Fruit fly (Drosophila melanogaster) whole organism, embryonic: ENCODE measurements around the gene CG4364.

ENCODE experiments used
- BtbVII ChIP-seq: fragments of 200-800 bp; sonication (Bioruptor generic); optimal IDR thresholded peaks from 3 replicates; lab custom pipeline; 2017; ENCODE audit warnings: missing biosample characterization, mild to moderate bottlenecking, missing genetic modification characterization
- CG10147 ChIP-seq: fragments of 200-800 bp; sonication (Bioruptor generic); optimal IDR thresholded peaks from 2 replicates; lab custom pipeline; 2019; ENCODE audit warnings: missing biosample characterization, mild to moderate bottlenecking, missing genetic modification characterization, moderate library complexity
- CG10321 ChIP-seq: fragments of 200-800 bp; sonication (Bioruptor generic); IDR thresholded peaks from 2 replicates; pipeline ENCODE4 v1.3.6; 2022; ENCODE audit warnings: missing biosample characterization, missing genetic modification characterization
- CG10366 ChIP-seq: fragments of 200-800 bp; sonication (Bioruptor generic); IDR thresholded peaks from 2 replicates; pipeline ENCODE4 v1.3.6; 2022; ENCODE audit warnings: missing biosample characterization, missing genetic modification characterization
- CG10543 ChIP-seq: fragments of 200-800 bp; sonication (Bioruptor generic); optimal IDR thresholded peaks from 3 replicates; lab custom pipeline; 2017; ENCODE audit warnings: missing biosample characterization, mild to moderate bottlenecking, missing genetic modification characterization, moderate library complexity
- CG11398 ChIP-seq: fragments of 200-800 bp; sonication (Bioruptor generic); optimal IDR thresholded peaks from 2 replicates; lab custom pipeline; 2016; ENCODE audit warnings: missing biosample characterization, missing genetic modification characterization
- CG12071 ChIP-seq: fragments of 200-800 bp; sonication (Bioruptor generic); optimal IDR thresholded peaks from 3 replicates; lab custom pipeline; 2018; ENCODE audit warnings: missing biosample characterization, mild to moderate bottlenecking, missing genetic modification characterization
- CG12155 ChIP-seq: fragments of 200-800 bp; sonication (Bioruptor generic); optimal IDR thresholded peaks from 3 replicates; lab custom pipeline; 2016; ENCODE audit warnings: missing biosample characterization, missing genetic modification characterization
- CG14050 ChIP-seq: fragments of 200-800 bp; sonication (Bioruptor generic); IDR thresholded peaks from 3 replicates; pipeline ENCODE4 v1.3.6; 2022; ENCODE audit warnings: missing biosample characterization, missing genetic modification characterization
- CG14860 ChIP-seq: fragments of 200-800 bp; sonication (Bioruptor generic); IDR thresholded peaks from 3 replicates; pipeline ENCODE4 v1.3.6; 2022; ENCODE audit warnings: missing biosample characterization, missing genetic modification characterization; ENCODE audit not compliant: partially characterized antibody
- CG1647 ChIP-seq: fragments of 200-800 bp; sonication (Bioruptor generic); optimal IDR thresholded peaks from 3 replicates; lab custom pipeline; 2016; ENCODE audit warnings: missing biosample characterization, missing genetic modification characterization
- CG17385 ChIP-seq: fragments of 200-800 bp; sonication (Bioruptor generic); optimal IDR thresholded peaks from 3 replicates; lab custom pipeline; 2018; ENCODE audit warnings: missing biosample characterization, mild to moderate bottlenecking, missing genetic modification characterization
- CG17802 ChIP-seq: fragments of 200-800 bp; sonication (Bioruptor generic); optimal IDR thresholded peaks from 2 replicates; lab custom pipeline; 2018; ENCODE audit warnings: missing biosample characterization, mild to moderate bottlenecking, missing genetic modification characterization, moderate library complexity
- CG33213 ChIP-seq: fragments of 200-800 bp; sonication (Bioruptor generic); optimal IDR thresholded peaks from 3 replicates; lab custom pipeline; 2016; ENCODE audit warnings: missing biosample characterization, missing genetic modification characterization
- CG42726 ChIP-seq: fragments of 200-800 bp; sonication (Bioruptor generic); IDR thresholded peaks from 2 replicates; pipeline ENCODE4 v1.3.6; 2022; ENCODE audit warnings: missing biosample characterization, missing genetic modification characterization; ENCODE audit not compliant: partially characterized antibody
- CG7372 ChIP-seq: fragments of 200-800 bp; sonication (Bioruptor generic); IDR thresholded peaks from 2 replicates; pipeline ENCODE4 v1.3.6; 2022; ENCODE audit warnings: missing biosample characterization, missing genetic modification characterization
- CG7556 ChIP-seq: fragments of 200-800 bp; sonication (Bioruptor generic); optimal IDR thresholded peaks from 2 replicates; lab custom pipeline; 2017; ENCODE audit warnings: missing biosample characterization, mild to moderate bottlenecking, missing genetic modification characterization
- CG9437 ChIP-seq: fragments of 200-800 bp; sonication (Bioruptor generic); optimal IDR thresholded peaks from 2 replicates; lab custom pipeline; 2018; ENCODE audit warnings: missing biosample characterization, mild to moderate bottlenecking, missing genetic modification characterization
- CHES-1-like ChIP-seq: fragments of 200-800 bp; sonication (Bioruptor generic); optimal IDR thresholded peaks from 2 replicates; lab custom pipeline; 2016; ENCODE audit warnings: missing biosample characterization, missing genetic modification characterization
- Dbx ChIP-seq: fragments of 200-800 bp; sonication (Bioruptor generic); IDR thresholded peaks from 3 replicates; pipeline ENCODE4 v1.3.6; 2022; ENCODE audit warnings: missing biosample characterization, missing genetic modification characterization
- Deaf1 ChIP-seq: fragments of 200-800 bp; optimal IDR thresholded peaks from 3 replicates; lab custom pipeline; 2019; ENCODE audit warnings: missing biosample characterization, mild to moderate bottlenecking, missing genetic modification characterization, moderate library complexity
- Dip3 ChIP-seq: fragments of 200-800 bp; sonication (Bioruptor generic); optimal IDR thresholded peaks from 3 replicates; lab custom pipeline; 2016; ENCODE audit warnings: missing biosample characterization, missing genetic modification characterization
- Dref ChIP-seq: fragments of 200-800 bp; sonication (Bioruptor generic); IDR thresholded peaks from 2 replicates; pipeline ENCODE4 v1.3.6; 2022; ENCODE audit warnings: missing biosample characterization, missing genetic modification characterization
- Gsc ChIP-seq: fragments of 200-800 bp; sonication (Bioruptor generic); IDR thresholded peaks from 2 replicates; pipeline ENCODE4 v1.3.6; 2022; ENCODE audit warnings: missing biosample characterization, missing genetic modification characterization
- NC2α ChIP-seq: fragments of 200-800 bp; sonication (Bioruptor generic); optimal IDR thresholded peaks from 2 replicates; lab custom pipeline; 2016; ENCODE audit warnings: missing biosample characterization, missing genetic modification characterization
- NC2β ChIP-seq: fragments of 200-800 bp; sonication (Bioruptor generic); optimal IDR thresholded peaks from 2 replicates; lab custom pipeline; 2016; ENCODE audit warnings: missing biosample characterization, missing genetic modification characterization
- Six4 ChIP-seq: fragments of 200-800 bp; sonication (Bioruptor generic); optimal IDR thresholded peaks from 2 replicates; lab custom pipeline; 2016; ENCODE audit warnings: missing biosample characterization, missing genetic modification characterization
- amos ChIP-seq: fragments of 200-800 bp; sonication (Bioruptor generic); IDR thresholded peaks from 2 replicates; pipeline ENCODE4 v1.3.6; 2022; ENCODE audit warnings: missing biosample characterization, missing genetic modification characterization; ENCODE audit not compliant: partially characterized antibody
- ara ChIP-seq: fragments of 200-800 bp; sonication (Bioruptor generic); IDR thresholded peaks from 2 replicates; pipeline ENCODE4 v1.3.6; 2022; ENCODE audit warnings: missing biosample characterization, missing genetic modification characterization
- ci ChIP-seq: fragments of 200-800 bp; sonication (Bioruptor generic); IDR thresholded peaks from 3 replicates; pipeline ENCODE4 v1.3.6; 2022; ENCODE audit warnings: missing biosample characterization, missing genetic modification characterization
- croc ChIP-seq: fragments of 200-800 bp; sonication (Bioruptor generic); conservative IDR thresholded peaks from 3 replicates; pipeline ENCODE4 v1.3.6; 2022; ENCODE audit warnings: missing biosample characterization, missing genetic modification characterization
- cwo ChIP-seq: fragments of 200-800 bp; sonication (Bioruptor generic); optimal IDR thresholded peaks from 3 replicates; lab custom pipeline; 2017; ENCODE audit warnings: missing biosample characterization, missing genetic modification characterization, mild to moderate bottlenecking, moderate library complexity, missing genetic modification reagents
- dmrt99B ChIP-seq: fragments of 200-800 bp; sonication (Bioruptor generic); optimal IDR thresholded peaks from 2 replicates; lab custom pipeline; 2018; ENCODE audit warnings: missing biosample characterization, mild to moderate bottlenecking, missing genetic modification characterization, moderate library complexity
- ems ChIP-seq: fragments of 200-800 bp; sonication (Bioruptor generic); optimal IDR thresholded peaks from 3 replicates; lab custom pipeline; 2016; ENCODE audit warnings: missing biosample characterization, missing genetic modification characterization
- eve ChIP-seq, 2 experiments: fragments of >200 bp; optimal IDR thresholded peaks; 2 replicates each; lab custom pipeline; 2017; ENCODE audit warnings: missing biosample characterization in 2 of 2, missing genetic modification characterization in 2 of 2
- exex ChIP-seq: fragments of 200-800 bp; sonication (Bioruptor generic); optimal IDR thresholded peaks from 4 replicates; lab custom pipeline; 2018; ENCODE audit warnings: missing biosample characterization, mild to moderate bottlenecking, missing genetic modification characterization, moderate library complexity
- eyg ChIP-seq: fragments of 200-800 bp; sonication (Bioruptor generic); optimal IDR thresholded peaks from 3 replicates; lab custom pipeline; 2016; ENCODE audit warnings: missing biosample characterization, missing genetic modification characterization
- hth ChIP-seq: fragments of >200 bp; optimal IDR thresholded peaks from 2 replicates; lab custom pipeline; 2017; ENCODE audit warnings: inconsistent platforms
- kay ChIP-seq: fragments of 200-800 bp; sonication (Bioruptor generic); optimal IDR thresholded peaks from 2 replicates; lab custom pipeline; 2016; ENCODE audit warnings: missing biosample characterization, missing genetic modification characterization
- knrl ChIP-seq: fragments of 200-800 bp; sonication (Bioruptor generic); IDR thresholded peaks from 3 replicates; pipeline ENCODE4 v1.3.6; 2022; ENCODE audit warnings: missing biosample characterization, missing genetic modification characterization; ENCODE audit not compliant: partially characterized antibody
- lilli ChIP-seq: fragments of 200-800 bp; sonication (Bioruptor generic); optimal IDR thresholded peaks from 3 replicates; lab custom pipeline; 2016; ENCODE audit warnings: missing biosample characterization, missing genetic modification characterization
- maf-S ChIP-seq: fragments of 200-800 bp; sonication (Bioruptor generic); optimal IDR thresholded peaks from 2 replicates; lab custom pipeline; 2016; ENCODE audit warnings: missing biosample characterization, missing genetic modification characterization
- mam ChIP-seq: fragments of 200-800 bp; sonication (Bioruptor generic); optimal IDR thresholded peaks from 3 replicates; lab custom pipeline; 2016; ENCODE audit warnings: missing biosample characterization, missing genetic modification characterization
- nerfin-2 ChIP-seq: fragments of 200-800 bp; sonication (Bioruptor generic); IDR thresholded peaks from 2 replicates; pipeline ENCODE4 v1.3.6; 2022; ENCODE audit warnings: missing biosample characterization, missing genetic modification characterization; ENCODE audit not compliant: partially characterized antibody
- pita ChIP-seq: fragments of 200-800 bp; sonication (Bioruptor generic); optimal IDR thresholded peaks from 2 replicates; lab custom pipeline; 2017; ENCODE audit warnings: missing biosample characterization, mild to moderate bottlenecking, missing genetic modification characterization
- slbo ChIP-seq: fragments of 200-800 bp; sonication (Bioruptor generic); IDR thresholded peaks from 2 replicates; pipeline ENCODE4 v1.3.6; 2022; ENCODE audit warnings: missing biosample characterization, missing genetic modification characterization
- slp2 ChIP-seq: fragments of 200-800 bp; sonication (Bioruptor generic); optimal IDR thresholded peaks from 2 replicates; lab custom pipeline; 2016; ENCODE audit warnings: missing biosample characterization, missing genetic modification characterization
- so ChIP-seq: fragments of 200-800 bp; sonication (Bioruptor generic); IDR thresholded peaks from 3 replicates; pipeline ENCODE4 v1.3.6; 2022; ENCODE audit warnings: missing biosample characterization, missing genetic modification characterization
- tin ChIP-seq: fragments of 200-800 bp; sonication (Bioruptor generic); optimal IDR thresholded peaks from 3 replicates; lab custom pipeline; 2016; ENCODE audit warnings: missing biosample characterization, missing genetic modification characterization
- vfl ChIP-seq: fragments of 200-800 bp; sonication (Bioruptor generic); optimal IDR thresholded peaks from 2 replicates; lab custom pipeline; 2016; ENCODE audit warnings: missing biosample characterization, missing genetic modification characterization
- z ChIP-seq: fragments of 200-800 bp; sonication (Bioruptor generic); IDR thresholded peaks from 3 replicates; pipeline ENCODE4 v1.3.6; 2022; ENCODE audit warnings: missing biosample characterization, missing genetic modification characterization
- zen ChIP-seq: fragments of 200-800 bp; sonication (Bioruptor generic); optimal IDR thresholded peaks from 3 replicates; lab custom pipeline; 2018; ENCODE audit warnings: missing biosample characterization, mild to moderate bottlenecking, missing genetic modification characterization, moderate library complexity

Gene CG4364

dm6 chr2L:9711107-9711585 lies at the start of gene CG4364 (continued):
- TF ChIP-seq CG42726 (GFP tag; lab: Robert Waterston, UW) (peak; percentile 73), amos (peak; percentile 57; the same call in 1 of the 2 replicates), ara (GFP tag; lab: Robert Waterston, UW) (no peak), nerfin-2 (0 out of 2 replicates have a peak, but pooled peaks have one; percentile 23), CG10321 (GFP tag; lab: Robert Waterston, UW) (no peak), CG33213 (GFP tag; lab: Kevin White, UChicago) (peak; percentile 78), kay (GFP tag; lab: Kevin White, UChicago) (no peak), CG1647 (GFP tag; lab: Kevin White, UChicago) (no peak), CG11398 (GFP tag; lab: Kevin White, UChicago) (no peak), cwo (GFP tag; lab: Kevin White, UChicago) (no peak), ems (no peak), CG10147 (GFP tag; lab: Kevin White, UChicago) (no peak), CG12155 (GFP tag; lab: Kevin White, UChicago) (no peak), CG7372 (GFP tag; lab: Robert Waterston, UW) (no peak), zen (tag; lab: Kevin White, UChicago) (no peak), CG9437 (no peak), Dref (GFP tag; lab: Robert Waterston, UW) (peak; percentile 94), CG14050 (GFP tag; lab: Robert Waterston, UW) (no peak), z (GFP tag; lab: Robert Waterston, UW) (no peak), lilli (no peak), exex (no peak), CHES-1-like (no peak), so (GFP tag; lab: Robert Waterston, UW) (no peak), NC2α (no peak), CG7556 (no peak), slbo (GFP tag; lab: Robert Waterston, UW) (no peak), dmrt99B (tag; lab: Kevin White, UChicago) (no peak), eyg (no peak), CG17385 (GFP tag; lab: Kevin White, UChicago) (no peak), hth (lab: Kevin White, UChicago) (no peak), croc (GFP tag; lab: Robert Waterston, UW) (no peak), mam (GFP tag; lab: Kevin White, UChicago) (no peak), knrl (GFP tag; lab: Robert Waterston, UW) (peak; percentile 83), BtbVII (GFP tag; lab: Kevin White, UChicago) (no peak), CG14860 (GFP tag; lab: Robert Waterston, UW) (no peak), ci (GFP tag; lab: Robert Waterston, UW) (no peak), NC2β (GFP tag; lab: Kevin White, UChicago) (no peak), CG17802 (tag; lab: Kevin White, UChicago) (no peak), Deaf1 (no peak), vfl (GFP tag; lab: Kevin White, UChicago) (no peak), Dbx (no peak), pita (GFP tag; lab: Kevin White, UChicago) (peak; percentile 60), tin (no peak), slp2 (no peak), maf-S (GFP tag; lab: Kevin White, UChicago) (no peak), CG12071 (no peak), Dip3 (GFP tag; lab: Kevin White, UChicago) (no peak), Gsc (GFP tag; lab: Robert Waterston, UW) (no peak), CG10543 (GFP tag; lab: Kevin White, UChicago) (no peak), Six4 (GFP tag; lab: Kevin White, UChicago) (no peak), CG10366 (GFP tag; lab: Robert Waterston, UW) (no peak), eve (GFP tag; optimal IDR thresholded peaks at IDR 0.05; lab: Kevin White, UChicago) (no peak)
